Fruit fly (Drosophila melanogaster) whole organism, wandering third instar larva: ENCODE measurements around the gene Cnep1r2.

Source experiments
- Abd-B ChIP-seq: fragments of >200 bp; optimal IDR thresholded peaks from 2 replicates; lab custom pipeline; 2017; ENCODE audit warnings: missing biosample characterization, missing genetic modification characterization
- CG32264 ChIP-seq: fragments of 200-800 bp; sonication (Bioruptor generic); optimal IDR thresholded peaks from 2 replicates; lab custom pipeline; 2016; ENCODE audit warnings: missing biosample characterization, missing genetic modification characterization
- CG9705 ChIP-seq: fragments of 200-800 bp; sonication (Bioruptor generic); optimal IDR thresholded peaks from 2 replicates; lab custom pipeline; 2018; ENCODE audit warnings: missing biosample characterization, mild to moderate bottlenecking, missing genetic modification characterization
- Dfd ChIP-seq: fragments of >200 bp; optimal IDR thresholded peaks from 2 replicates; lab custom pipeline; 2017; ENCODE audit warnings: missing biosample characterization, missing genetic modification characterization
- Dif ChIP-seq: fragments of 200-275, 200-300 bp; sonication (Bioruptor generic); optimal IDR thresholded peaks from 2 replicates; lab custom pipeline; 2018; ENCODE audit warnings: missing biosample characterization, missing genetic modification characterization; ENCODE audit not compliant: partially characterized antibody
- GATAd ChIP-seq: sonication (Bioruptor generic); optimal IDR thresholded peaks from 2 replicates; lab custom pipeline; 2016; ENCODE audit warnings: missing biosample characterization, missing genetic modification characterization
- HLH106 ChIP-seq: fragments of 200-800 bp; optimal IDR thresholded peaks from 3 replicates; lab custom pipeline; 2019; ENCODE audit warnings: missing biosample characterization, mild to moderate bottlenecking, missing genetic modification characterization, moderate library complexity
- Hnf4 ChIP-seq: fragments of 200-800 bp; sonication (Bioruptor generic); optimal IDR thresholded peaks from 2 replicates; lab custom pipeline; 2016; ENCODE audit warnings: missing biosample characterization, mild to moderate bottlenecking, missing genetic modification characterization
- Hr83 ChIP-seq: fragments of 200-300 bp; sonication (Bioruptor generic); optimal IDR thresholded peaks from 2 replicates; lab custom pipeline; 2016; ENCODE audit warnings: missing biosample characterization, mild to moderate bottlenecking, missing genetic modification characterization, moderate library complexity; ENCODE audit not compliant: poor library complexity, severe bottlenecking
- Jra ChIP-seq: sonication (Bioruptor generic); optimal IDR thresholded peaks from 2 replicates; lab custom pipeline; 2016; ENCODE audit warnings: missing biosample characterization, missing genetic modification characterization
- Mio ChIP-seq: sonication (Bioruptor generic); optimal IDR thresholded peaks from 2 replicates; lab custom pipeline; 2016; ENCODE audit warnings: missing biosample characterization, missing genetic modification characterization
- Myc ChIP-seq: fragments of >200 bp; optimal IDR thresholded peaks from 2 replicates; lab custom pipeline; 2017
- N ChIP-seq: fragments of >200 bp; optimal IDR thresholded peaks from 2 replicates; lab custom pipeline; 2018; ENCODE audit warnings: missing biosample characterization, missing external identifiers, missing genetic modification characterization
- OdsH ChIP-seq: fragments of 200-800 bp; sonication (Bioruptor generic); optimal IDR thresholded peaks from 2 replicates; lab custom pipeline; 2016; ENCODE audit warnings: missing biosample characterization, mild to moderate bottlenecking, missing genetic modification characterization
- Rel ChIP-seq, 2 experiments: fragments of 200-800 bp; sonication (Bioruptor generic) in 1 of 2; optimal IDR thresholded peaks; 2 replicates in 1 of 2; 3 replicates in 1 of 2; lab custom pipeline; 2016 to 2019; ENCODE audit warnings: mild to moderate bottlenecking in 2 of 2, missing biosample characterization in 2 of 2, missing genetic modification characterization in 2 of 2, moderate library complexity in 1 of 2
- Sp1 ChIP-seq: fragments of 200-800 bp; sonication (Bioruptor generic); optimal IDR thresholded peaks from 3 replicates; lab custom pipeline; 2019; ENCODE audit warnings: missing biosample characterization, mild to moderate bottlenecking, missing genetic modification characterization, moderate library complexity
- Vsx2 ChIP-seq: fragments of 200-300, 225-300 bp; sonication (Bioruptor generic); optimal IDR thresholded peaks from 2 replicates; lab custom pipeline; 2018; ENCODE audit warnings: missing biosample characterization, missing genetic modification characterization; ENCODE audit not compliant: partially characterized antibody
- br ChIP-seq: fragments of 200-800 bp; sonication (Bioruptor generic); optimal IDR thresholded peaks from 2 replicates; lab custom pipeline; 2016; ENCODE audit warnings: missing biosample characterization, missing genetic modification characterization
- brk ChIP-seq: fragments of 200-800 bp; sonication (Bioruptor generic); optimal IDR thresholded peaks from 2 replicates; lab custom pipeline; 2016; ENCODE audit warnings: missing biosample characterization, mild to moderate bottlenecking, missing genetic modification characterization
- dl ChIP-seq, 2 experiments: fragments of 175-275, 200-275 bp in 1 of 2; fragments of 200-275 bp in 1 of 2; sonication (Bioruptor generic); optimal IDR thresholded peaks; lab custom pipeline; 2018; ENCODE audit warnings: mild to moderate bottlenecking in 2 of 2, missing biosample characterization in 2 of 2, missing genetic modification characterization in 2 of 2, moderate library complexity in 2 of 2; ENCODE audit not compliant: partially characterized antibody in 2 of 2, insufficient read depth in 1 of 2
- dmrt93B ChIP-seq: fragments of 200-800 bp; sonication (Bioruptor generic); optimal IDR thresholded peaks from 2 replicates; lab custom pipeline; 2018; ENCODE audit warnings: missing biosample characterization, mild to moderate bottlenecking, missing genetic modification characterization
- dsf ChIP-seq: sonication (Bioruptor generic); optimal IDR thresholded peaks from 2 replicates; lab custom pipeline; 2016; ENCODE audit warnings: missing biosample characterization, missing genetic modification characterization, borderline replicate concordance
- ey ChIP-seq: fragments of 200-800 bp; sonication (Bioruptor generic); optimal IDR thresholded peaks from 2 replicates; lab custom pipeline; 2016; ENCODE audit warnings: missing biosample characterization, missing genetic modification characterization
- foxo ChIP-seq, 2 experiments: fragments of 200-800 bp; sonication (Bioruptor generic); optimal IDR thresholded peaks; 2 replicates in 1 of 2; 3 replicates in 1 of 2; lab custom pipeline; 2016 to 2017; ENCODE audit warnings: missing biosample characterization in 2 of 2, missing genetic modification characterization in 2 of 2
- fru ChIP-seq: fragments of 200-800 bp; sonication (Bioruptor generic); optimal IDR thresholded peaks from 3 replicates; lab custom pipeline; 2016; ENCODE audit warnings: missing biosample characterization, mild to moderate bottlenecking, missing genetic modification characterization
- h ChIP-seq: fragments of 200-800 bp; sonication (Bioruptor generic); optimal IDR thresholded peaks from 3 replicates; lab custom pipeline; 2016; ENCODE audit warnings: missing biosample characterization, mild to moderate bottlenecking, missing genetic modification characterization
- jim ChIP-seq: fragments of 175-275, 200-325 bp; sonication (Bioruptor generic); optimal IDR thresholded peaks from 2 replicates; lab custom pipeline; 2016; ENCODE audit warnings: missing biosample characterization, mild to moderate bottlenecking, missing genetic modification characterization
- lola ChIP-seq: fragments of >200 bp; optimal IDR thresholded peaks from 2 replicates; lab custom pipeline; 2017; ENCODE audit warnings: missing biosample characterization, missing genetic modification characterization
- pan ChIP-seq: fragments of >200 bp; optimal IDR thresholded peaks from 2 replicates; lab custom pipeline; 2017
- psq ChIP-seq: fragments of 200-800 bp; sonication (Bioruptor generic); optimal IDR thresholded peaks from 3 replicates; lab custom pipeline; 2017; ENCODE audit warnings: missing biosample characterization, mild to moderate bottlenecking, missing genetic modification characterization, moderate library complexity
- rgr ChIP-seq: fragments of 200-800 bp; sonication (Bioruptor generic); optimal IDR thresholded peaks from 3 replicates; lab custom pipeline; 2016; ENCODE audit warnings: missing biosample characterization, mild to moderate bottlenecking, missing genetic modification characterization
- sage ChIP-seq: fragments of 200-800 bp; sonication (Bioruptor generic); optimal IDR thresholded peaks from 2 replicates; lab custom pipeline; 2016; ENCODE audit warnings: missing biosample characterization, mild to moderate bottlenecking, missing genetic modification characterization
- sv ChIP-seq: fragments of 200-800 bp; sonication (Bioruptor generic); optimal IDR thresholded peaks from 3 replicates; lab custom pipeline; 2016; ENCODE audit warnings: missing biosample characterization, missing genetic modification characterization
- tai ChIP-seq: sonication (Bioruptor generic); optimal IDR thresholded peaks from 2 replicates; lab custom pipeline; 2016; ENCODE audit warnings: missing biosample characterization, missing genetic modification characterization
- usp ChIP-seq: fragments of >200 bp; optimal IDR thresholded peaks from 2 replicates; lab custom pipeline; 2017; ENCODE audit warnings: missing biosample characterization, missing genetic modification characterization
- woc ChIP-seq: sonication (Bioruptor generic); optimal IDR thresholded peaks from 2 replicates; lab custom pipeline; 2016; ENCODE audit warnings: missing biosample characterization, mild to moderate bottlenecking, missing genetic modification characterization

Cnep1r2 gene

dm6 chr3L:10637819-10638218, at the start of gene Cnep1r2:
Cnep1r2 (plus strand) TSS chr3L:10638146.
- TF ChIP-seq foxo (GFP tag; optimal IDR thresholded peaks at IDR 0.05; lab: Kevin White, UChicago) (peak in 1 of 2 experiments; percentile 93), CG9705 (GFP tag; lab: Kevin White, UChicago) (peak; percentile 93), woc (GFP tag; lab: Kevin White, UChicago) (peak; percentile 77), OdsH (GFP tag; lab: Kevin White, UChicago) (peak; percentile 88), jim (no peak), psq (peak; percentile 94), rgr (GFP tag; lab: Kevin White, UChicago) (peak; percentile 93), br (peak; percentile 74), Rel (GFP tag; optimal IDR thresholded peaks at IDR 0.05; lab: Kevin White, UChicago) (peak; percentile 69), Rel (tag; optimal IDR thresholded peaks at IDR 0.05; lab: Kevin White, UChicago) (peak; percentile 89), fru (GFP tag; lab: Kevin White, UChicago) (peak; percentile 88), usp (GFP tag; lab: Kevin White, UChicago) (no peak), Hnf4 (GFP tag; lab: Kevin White, UChicago) (peak; percentile 83), tai (GFP tag; lab: Kevin White, UChicago) (no peak), HLH106 (tag; lab: Kevin White, UChicago) (peak; percentile 99), Jra (GFP tag; lab: Kevin White, UChicago) (peak; percentile 65), Vsx2 (GFP tag; lab: Kevin White, UChicago) (no peak), h (GFP tag; lab: Kevin White, UChicago) (peak; percentile 83), N (GFP tag; lab: Kevin White, UChicago) (no peak), dsf (GFP tag; lab: Kevin White, UChicago) (peak; percentile 66), sv (peak; percentile 64), ey (peak; percentile 74), sage (GFP tag; lab: Kevin White, UChicago) (peak; percentile 71), CG32264 (GFP tag; lab: Kevin White, UChicago) (peak; percentile 29), dmrt93B (GFP tag; lab: Kevin White, UChicago) (peak; percentile 93), Sp1 (GFP tag; lab: Kevin White, UChicago) (peak; percentile 97), Mio (GFP tag; lab: Kevin White, UChicago) (peak; percentile 30), GATAd (GFP tag; lab: Kevin White, UChicago) (peak; percentile 54), Hr83 (peak; percentile 41), Dif (no peak)

DNA sequence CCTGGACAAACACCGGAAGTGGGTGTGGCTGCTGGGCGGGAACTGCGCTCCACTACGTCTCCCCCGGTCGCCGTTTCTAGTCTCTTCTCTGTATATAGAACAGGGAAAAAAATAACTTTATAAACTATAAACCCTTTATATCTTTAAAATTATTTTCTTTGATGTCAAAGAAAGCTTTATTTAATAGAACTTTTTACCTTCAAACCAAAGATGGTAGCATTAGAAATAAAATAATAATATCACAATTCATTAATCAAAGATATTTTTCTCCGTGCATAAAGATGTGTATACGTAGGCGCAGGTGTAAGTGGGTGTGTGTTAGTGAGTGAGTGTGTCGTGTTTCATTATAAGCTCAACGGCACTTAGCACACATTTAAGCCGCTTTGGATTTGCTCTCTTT, 38.4 kb upstream of the Cnep1r2 start:
- no peak for TF ChIP-seq N (GFP tag; lab: Kevin White, UChicago)
- no peak for TF ChIP-seq tai (GFP tag; lab: Kevin White, UChicago)
- TF ChIP-seq rgr (GFP tag; lab: Kevin White, UChicago), result no peak
- TF ChIP-seq Dfd (GFP tag; lab: Kevin White, UChicago), result no peak
- no peak for TF ChIP-seq GATAd (GFP tag; lab: Kevin White, UChicago)
- no peak for TF ChIP-seq Myc (lab: Kevin White, UChicago)
- no peak for TF ChIP-seq ey
- no peak for TF ChIP-seq Hnf4 (GFP tag; lab: Kevin White, UChicago)
- no peak for TF ChIP-seq Hr83
- TF ChIP-seq Abd-B (GFP tag; lab: Kevin White, UChicago), result no peak
- no peak for TF ChIP-seq pan (lab: Kevin White, UChicago)
- TF ChIP-seq brk, result no peak
- no peak for TF ChIP-seq lola
- TF ChIP-seq foxo (GFP tag; optimal IDR thresholded peaks at IDR 0.05; lab: Kevin White, UChicago), result no peak
- no peak for TF ChIP-seq woc (GFP tag; lab: Kevin White, UChicago)
- no peak for TF ChIP-seq dmrt93B (GFP tag; lab: Kevin White, UChicago)
- no peak for TF ChIP-seq psq

- TF ChIP-seq dl (GFP tag; optimal IDR thresholded peaks at IDR 0.05; lab: Kevin White, UChicago; ENCODE audit: insufficient read depth in 1 of 2, partially characterized antibody in 2 of 2) (no peak), Mio (GFP tag; lab: Kevin White, UChicago) (no peak)
Measured at dm6 chr3L:10623476-10623875, 14.5 kb upstream of the Cnep1r2 start, which contains the start of gene CG42521. CG42521 (minus strand) TSS chr3L:10623576.
